Fruit fly (Drosophila melanogaster) S2 (cell line): ENCODE results near the gene Exn.

ENCODE experiments used
- CG8478 ChIP-seq: fragments of >200 bp; optimal IDR thresholded peaks from 2 replicates; lab custom pipeline; 2018
- CTCF ChIP-seq, 2 experiments: fragments of >200 bp; optimal IDR thresholded peaks; 2 replicates each; lab custom pipeline; 2018

dm6 chr3L:16927375-16927774, 42.4 kb upstream of the Exn start, which contains the start of gene CG13023:
- TF ChIP-seq CTCF (optimal IDR thresholded peaks at IDR 0.05; lab: Kevin White, UChicago) (no peak), CG8478 (lab: Kevin White, UChicago) (no peak)
